Worm (Caenorhabditis elegans): Measurements from ENCODE around the gene tag-297.

The tag-297 gene

ce11 chrII:14635895-14636294, 8.5 kb downstream of the tag-297 start:
- TF ChIP-seq tbx-11 (GFP tag; IDR thresholded peaks at IDR 0.05) = peak; percentile 55; the same call in 1 of the 2 replicates
- peak; percentile 65; the same call in 1 of the 2 replicates for TF ChIP-seq scrt-1 (GFP tag; IDR thresholded peaks at IDR 0.05)
- peak; percentile 71 for TF ChIP-seq pes-1 (GFP tag; IDR thresholded peaks at IDR 0.05)
- TF ChIP-seq hmg-4 (GFP tag; optimal IDR thresholded peaks at IDR 0.05) = peak; percentile 12

ce11 chrII:14636737-14637136, 9.3 kb downstream of the tag-297 start, which contains the start of gene sre-13:
sre-13 (minus strand) TSS chrII:14636837.
- TF ChIP-seq scrt-1 (GFP tag; IDR thresholded peaks at IDR 0.05) (no peak), F13C5.2 (tag; optimal IDR thresholded peaks at IDR 0.05) (no peak), B0310.2 (tag; optimal IDR thresholded peaks at IDR 0.05) (no peak), tbx-11 (GFP tag; IDR thresholded peaks at IDR 0.05) (no peak), hmg-4 (GFP tag; optimal IDR thresholded peaks at IDR 0.05) (no peak), pes-1 (GFP tag; IDR thresholded peaks at IDR 0.05) (no peak), tra-4 (tag; optimal IDR thresholded peaks at IDR 0.05) (no peak), ceh-36 (tag; optimal IDR thresholded peaks at IDR 0.05) (no peak), flt-1 (GFP tag; IDR thresholded peaks at IDR 0.05) (no peak), ets-7 (tag; optimal IDR thresholded peaks at IDR 0.05) (no peak), aly-1 (tag; optimal IDR thresholded peaks at IDR 0.05) (no peak), hmbx-1 (tag; optimal IDR thresholded peaks at IDR 0.05) (no peak), sea-1 (GFP tag; conservative IDR thresholded peaks at IDR 0.05) (no peak), tbx-37 (GFP tag; conservative IDR thresholded peaks at IDR 0.05) (no peak), ama-1 (optimal IDR thresholded peaks at IDR 0.05) (no peak), ceh-13 (GFP tag; optimal IDR thresholded peaks at IDR 0.05) (no peak), hnd-1 (tag; optimal IDR thresholded peaks at IDR 0.05) (no peak)

- TF ChIP-seq pes-1 (GFP tag; IDR thresholded peaks at IDR 0.05) = peak; percentile 70
- TF ChIP-seq hmg-4 (GFP tag; optimal IDR thresholded peaks at IDR 0.05) = peak; percentile 29
- peak; percentile 39; the same call in 1 of the 2 replicates for TF ChIP-seq flt-1 (GFP tag; IDR thresholded peaks at IDR 0.05)
Observed at ce11 chrII:14641387-14641786, 14.0 kb downstream of the tag-297 start.

- TF ChIP-seq aly-1 (tag; optimal IDR thresholded peaks at IDR 0.05) (no peak), ceh-36 (tag; optimal IDR thresholded peaks at IDR 0.05) (no peak), tbx-37 (GFP tag; conservative IDR thresholded peaks at IDR 0.05) (no peak), B0310.2 (tag; optimal IDR thresholded peaks at IDR 0.05) (no peak), ceh-13 (GFP tag; optimal IDR thresholded peaks at IDR 0.05) (no peak), tra-4 (tag; optimal IDR thresholded peaks at IDR 0.05) (no peak), sea-1 (GFP tag; conservative IDR thresholded peaks at IDR 0.05) (no peak)
Observed at ce11 chrII:14643983-14644382, 16.6 kb downstream of the tag-297 start, which contains the start of gene atgp-2. atgp-2 (minus strand) TSS chrII:14644083.

ce11 chrII:14644465-14644864, 17.0 kb downstream of the tag-297 start:
- no peak for TF ChIP-seq ceh-36 (tag; optimal IDR thresholded peaks at IDR 0.05)
- TF ChIP-seq flt-1 (GFP tag; IDR thresholded peaks at IDR 0.05) = no peak
- TF ChIP-seq pes-1 (GFP tag; IDR thresholded peaks at IDR 0.05) = no peak
- no peak for TF ChIP-seq tra-4 (tag; optimal IDR thresholded peaks at IDR 0.05)
- TF ChIP-seq B0310.2 (tag; optimal IDR thresholded peaks at IDR 0.05) = no peak
- TF ChIP-seq ceh-13 (GFP tag; optimal IDR thresholded peaks at IDR 0.05) = no peak
- no peak for TF ChIP-seq ama-1 (optimal IDR thresholded peaks at IDR 0.05)
- no peak for TF ChIP-seq sea-1 (GFP tag; conservative IDR thresholded peaks at IDR 0.05)
- no peak for TF ChIP-seq hmg-4 (GFP tag; optimal IDR thresholded peaks at IDR 0.05)
- TF ChIP-seq hmbx-1 (tag; optimal IDR thresholded peaks at IDR 0.05) = no peak
- no peak for TF ChIP-seq F13C5.2 (tag; optimal IDR thresholded peaks at IDR 0.05)
- TF ChIP-seq tbx-37 (GFP tag; conservative IDR thresholded peaks at IDR 0.05) = no peak

ce11 chrII:14645290-14645689, 17.9 kb downstream of the tag-297 start:
- TF ChIP-seq F13C5.2 (tag; optimal IDR thresholded peaks at IDR 0.05) = peak; percentile 3
- TF ChIP-seq hmg-4 (GFP tag; optimal IDR thresholded peaks at IDR 0.05) = no peak

ce11 chrII:14647550-14647949, 20.1 kb downstream of the tag-297 start:
- no peak for TF ChIP-seq hnd-1 (tag; optimal IDR thresholded peaks at IDR 0.05)
- TF ChIP-seq hmg-4 (GFP tag; optimal IDR thresholded peaks at IDR 0.05) = no peak
- no peak for TF ChIP-seq hmbx-1 (tag; optimal IDR thresholded peaks at IDR 0.05)
- TF ChIP-seq tbx-11 (GFP tag; IDR thresholded peaks at IDR 0.05) = no peak
- no peak for TF ChIP-seq aly-1 (tag; optimal IDR thresholded peaks at IDR 0.05)
- no peak for TF ChIP-seq ceh-36 (tag; optimal IDR thresholded peaks at IDR 0.05)
- no peak for TF ChIP-seq B0310.2 (tag; optimal IDR thresholded peaks at IDR 0.05)
- TF ChIP-seq scrt-1 (GFP tag; IDR thresholded peaks at IDR 0.05) = no peak

ce11 chrII:14664647-14665518, 37.5 kb downstream of the tag-297 start:
- TF ChIP-seq tbx-37 (GFP tag; conservative IDR thresholded peaks at IDR 0.05) = no peak
- TF ChIP-seq F13C5.2 (tag; optimal IDR thresholded peaks at IDR 0.05) = no peak
- TF ChIP-seq scrt-1 (GFP tag; IDR thresholded peaks at IDR 0.05) = no peak
- TF ChIP-seq B0310.2 (tag; optimal IDR thresholded peaks at IDR 0.05) = no peak
- TF ChIP-seq tbx-11 (GFP tag; IDR thresholded peaks at IDR 0.05) = no peak
- no peak for TF ChIP-seq ceh-36 (tag; optimal IDR thresholded peaks at IDR 0.05)
- TF ChIP-seq tra-4 (tag; optimal IDR thresholded peaks at IDR 0.05) = no peak
- TF ChIP-seq ceh-13 (GFP tag; optimal IDR thresholded peaks at IDR 0.05) = no peak
- no peak for TF ChIP-seq ama-1 (optimal IDR thresholded peaks at IDR 0.05)
- no peak for TF ChIP-seq ets-7 (tag; optimal IDR thresholded peaks at IDR 0.05)
- no peak for TF ChIP-seq hnd-1 (tag; optimal IDR thresholded peaks at IDR 0.05)
- TF ChIP-seq aly-1 (tag; optimal IDR thresholded peaks at IDR 0.05) = no peak
- no peak for TF ChIP-seq sea-1 (GFP tag; conservative IDR thresholded peaks at IDR 0.05)
